Fruit fly (Drosophila melanogaster): ENCODE data around the gene Prosbeta3.
A peak's percentile ranks its signal among the peaks of the same experiment; 100 is the strongest.

Gene Prosbeta3

dm6 chr3R:9016869-9017268 lies 10.8 kb upstream of the Prosbeta3 start (continued):
- no peak for TF ChIP-seq Bgb (GFP tag; IDR thresholded peaks at IDR 0.05; ENCODE audit: partially characterized antibody)
- no peak for TF ChIP-seq CG14710 (tag; optimal IDR thresholded peaks at IDR 0.05)
- no peak for TF ChIP-seq schlank (tag; optimal IDR thresholded peaks at IDR 0.05)
- no peak for TF ChIP-seq CG9932 (GFP tag; IDR thresholded peaks at IDR 0.05)
- no peak for TF ChIP-seq CG10267 (tag; optimal IDR thresholded peaks at IDR 0.05)

dm6 chr3R:9014859-9015466 lies 8.9 kb upstream of the Prosbeta3 start, which contains the start of the genes Kcmf1, Sf3b5 and CG11986:
Gene Kcmf1, minus strand, starts transcription at chr3R:9014909.
Gene Sf3b5, minus strand, starts transcription at chr3R:9015341.
Gene CG11986, plus strand, starts transcription at chr3R:9015446.
- TF ChIP-seq BEAF-32 (GFP tag; optimal IDR thresholded peaks at IDR 0.05) (peak; percentile 32), Neu2 (GFP tag; optimal IDR thresholded peaks at IDR 0.05; ENCODE audit: borderline replicate concordance) (no peak), Dref (GFP tag; IDR thresholded peaks at IDR 0.05) (no peak), CG9797 (GFP tag; optimal IDR thresholded peaks at IDR 0.05) (peak; percentile 74), sens (GFP tag) (peak; percentile 57), ara (GFP tag; IDR thresholded peaks at IDR 0.05) (no peak), nmo (GFP tag; optimal IDR thresholded peaks at IDR 0.05) (peak; percentile 17), vfl (GFP tag; optimal IDR thresholded peaks at IDR 0.05) (no peak), ftz-f1 (GFP tag; optimal IDR thresholded peaks at IDR 0.05) (no peak), CG17186 (GFP tag; optimal IDR thresholded peaks at IDR 0.05) (peak; percentile 4), gfzf (GFP tag; optimal IDR thresholded peaks at IDR 0.05) (peak; percentile 72), CG7963 (GFP tag; IDR thresholded peaks at IDR 0.05; ENCODE audit: partially characterized antibody) (no peak), mld (GFP tag; IDR thresholded peaks at IDR 0.05; ENCODE audit: partially characterized antibody) (no peak), CG12659 (GFP tag; optimal IDR thresholded peaks at IDR 0.05) (peak; percentile 13), CG5180 (GFP tag; optimal IDR thresholded peaks at IDR 0.05) (no peak), ERR (GFP tag; optimal IDR thresholded peaks at IDR 0.05) (no peak), Ets65A (GFP tag) (peak; percentile 1), Dp (GFP tag; optimal IDR thresholded peaks at IDR 0.05) (peak; percentile 10), Hr78 (GFP tag; optimal IDR thresholded peaks at IDR 0.05) (peak in 1 of 2 experiments; percentile 12), Bgb (GFP tag; IDR thresholded peaks at IDR 0.05; ENCODE audit: partially characterized antibody) (peak; percentile 8; the same call in 1 of the 2 replicates), stwl (tag; optimal IDR thresholded peaks at IDR 0.05) (peak; percentile 5), peb (GFP tag; IDR thresholded peaks at IDR 0.05) (no peak), CG10654 (GFP tag; optimal IDR thresholded peaks at IDR 0.05) (no peak), H15 (GFP tag; IDR thresholded peaks at IDR 0.05) (no peak), knrl (GFP tag; IDR thresholded peaks at IDR 0.05; ENCODE audit: partially characterized antibody) (no peak), Sin3A (optimal IDR thresholded peaks at IDR 0.05) (peak; percentile 34), CG10147 (GFP tag; optimal IDR thresholded peaks at IDR 0.05) (no peak), CG16815 (GFP tag; optimal IDR thresholded peaks at IDR 0.05) (no peak), CG10431 (GFP tag; optimal IDR thresholded peaks at IDR 0.05) (no peak), MESR4 (GFP tag; optimal IDR thresholded peaks at IDR 0.05) (peak; percentile 49), CG4617 (GFP tag; optimal IDR thresholded peaks at IDR 0.05; ENCODE audit: borderline replicate concordance) (peak; percentile 74), YL-1 (GFP tag; optimal IDR thresholded peaks at IDR 0.05) (peak; percentile 22), CG8924 (tag; optimal IDR thresholded peaks at IDR 0.05) (peak; percentile 20), Opbp (GFP tag; IDR thresholded peaks at IDR 0.05; ENCODE audit: partially characterized antibody) (0 out of 3 replicates have a peak, but pooled peaks have one; percentile 32), CG3726 (GFP tag; IDR thresholded peaks at IDR 0.05) (no peak), trem (tag; optimal IDR thresholded peaks at IDR 0.05) (no peak), pzg (GFP tag; optimal IDR thresholded peaks at IDR 0.05) (peak; percentile 36), CG2116 (GFP tag; optimal IDR thresholded peaks at IDR 0.05) (peak; percentile 18)

All from whole organism, embryonic.